Fruit fly (Drosophila melanogaster) whole organism: ENCODE data around the gene CG8916.

Source experiments
- CG8478 ChIP-seq: fragments of >200 bp; optimal IDR thresholded peaks from 2 replicates; lab custom pipeline; 2018; ENCODE audit warnings: inconsistent platforms
- Dll ChIP-seq: fragments of >200 bp; optimal IDR thresholded peaks from 2 replicates; lab custom pipeline; 2017
- EcR ChIP-seq, 2 experiments: fragments of >200 bp; optimal IDR thresholded peaks; 2 replicates each; lab custom pipeline; 2017; ENCODE audit warnings: missing biosample characterization in 2 of 2, missing genetic modification characterization in 2 of 2, missing genetic modification reagents in 2 of 2
- pan ChIP-seq: fragments of >200 bp; optimal IDR thresholded peaks from 2 replicates; lab custom pipeline; 2017
- psq ChIP-seq: fragments of >200 bp; optimal IDR thresholded peaks from 2 replicates; lab custom pipeline; 2017
- usp ChIP-seq: fragments of >200 bp; optimal IDR thresholded peaks from 2 replicates; lab custom pipeline; 2017; ENCODE audit warnings: missing biosample characterization, missing genetic modification characterization, mixed read lengths

Gene CG8916

DNA sequence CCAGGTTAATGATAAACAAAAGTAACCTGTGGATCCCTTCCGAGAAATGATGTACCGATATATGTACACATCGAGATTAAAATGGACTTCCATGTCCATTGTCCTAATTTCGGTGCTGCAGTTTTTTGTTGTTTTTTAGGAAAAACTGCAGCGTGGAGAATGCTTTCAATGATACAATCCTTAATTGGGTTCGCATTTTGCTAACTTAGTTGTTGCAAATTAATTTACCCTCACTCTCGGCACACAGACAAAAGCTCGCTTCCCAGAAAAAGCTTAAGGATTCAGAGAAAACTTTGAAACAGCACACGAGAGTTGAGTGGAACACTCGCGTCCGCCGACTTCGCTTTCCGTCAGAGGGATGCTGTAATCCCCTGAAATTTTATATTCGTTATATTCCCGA lies 11.2 kb upstream of the CG8916 start, which contains the start of gene Lrp4:
Gene Lrp4 (plus strand): TSS at position 301 of the 400 bp plus-strand sequence.
- TF ChIP-seq EcR (GFP tag; optimal IDR thresholded peaks at IDR 0.05; lab: Kevin White, UChicago), result no peak
- no peak for TF ChIP-seq Dll (lab: Kevin White, UChicago)
- TF ChIP-seq CG8478 (lab: Kevin White, UChicago), result no peak
- TF ChIP-seq psq (lab: Kevin White, UChicago), result no peak
- TF ChIP-seq pan, result no peak
- no peak for TF ChIP-seq usp

DNA sequence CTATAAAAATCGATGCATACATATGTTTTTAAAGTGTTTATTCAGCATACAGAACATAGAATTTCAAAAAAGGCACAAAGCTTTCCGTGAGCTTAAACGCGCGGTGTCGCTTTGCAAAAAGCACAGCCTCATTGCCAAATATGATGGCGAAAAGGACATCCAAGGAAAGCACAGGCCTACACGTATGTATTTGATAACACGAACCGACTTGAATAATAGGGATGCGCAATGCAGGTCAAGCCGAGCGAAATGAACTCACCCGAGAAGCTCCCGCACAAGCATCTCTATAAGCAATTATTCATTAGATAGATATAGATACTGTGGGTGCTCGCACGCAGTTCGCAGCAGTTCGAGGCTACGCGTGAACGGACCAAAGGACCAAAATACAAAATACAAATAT lies 3.0 kb downstream of the CG8916 start, which contains the start of gene Lcch3:
Gene Lcch3 (plus strand): TSS at position 301 of the 400 bp plus-strand sequence.
- TF ChIP-seq psq (lab: Kevin White, UChicago) (no peak), pan (no peak), CG8478 (lab: Kevin White, UChicago) (no peak), usp (no peak), EcR (GFP tag; optimal IDR thresholded peaks at IDR 0.05; lab: Kevin White, UChicago) (no peak), Dll (lab: Kevin White, UChicago) (no peak)

DNA sequence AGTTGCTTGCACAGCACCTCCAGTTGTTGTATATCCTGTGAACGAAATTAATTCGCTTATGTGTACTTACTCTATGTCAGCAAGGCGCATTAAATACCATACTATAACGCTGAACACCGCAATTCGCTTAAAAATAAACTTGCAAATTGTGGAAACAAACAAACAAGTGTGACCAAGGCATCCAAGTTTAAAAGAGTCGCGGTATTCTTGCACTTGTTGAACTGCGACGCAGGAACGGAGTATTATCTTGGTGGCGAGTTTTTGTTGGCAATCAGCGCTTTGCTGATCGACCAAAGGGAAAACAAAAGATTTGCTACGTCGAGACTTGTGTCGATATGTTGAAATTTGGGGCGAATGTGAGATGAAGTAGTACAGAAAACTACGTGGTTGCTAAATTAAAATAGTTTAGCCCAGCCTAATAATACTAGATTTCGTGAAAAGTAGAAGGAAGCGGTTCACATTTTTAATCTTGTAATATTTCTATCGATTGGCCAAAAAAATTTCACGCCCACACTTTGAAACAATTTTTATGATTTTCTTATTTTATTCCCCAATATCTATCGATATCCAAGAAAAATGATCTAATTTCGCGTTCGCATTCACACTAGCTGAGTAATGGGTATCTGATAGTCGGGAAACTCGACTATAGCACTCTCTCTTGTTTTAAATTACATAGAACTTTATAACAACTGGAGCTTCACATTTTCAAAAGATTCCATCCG lies 11.9 kb downstream of the CG8916 start, which contains the start of gene Ranbp16:
Gene Ranbp16 (minus strand): TSS at position 364 of the 722 bp plus-strand sequence.
- TF ChIP-seq pan, result no peak
- TF ChIP-seq usp, result no peak
- TF ChIP-seq psq (lab: Kevin White, UChicago), result no peak
- TF ChIP-seq EcR (GFP tag; optimal IDR thresholded peaks at IDR 0.05; lab: Kevin White, UChicago), result no peak
- no peak for TF ChIP-seq CG8478 (lab: Kevin White, UChicago)
- no peak for TF ChIP-seq Dll (lab: Kevin White, UChicago)

DNA sequence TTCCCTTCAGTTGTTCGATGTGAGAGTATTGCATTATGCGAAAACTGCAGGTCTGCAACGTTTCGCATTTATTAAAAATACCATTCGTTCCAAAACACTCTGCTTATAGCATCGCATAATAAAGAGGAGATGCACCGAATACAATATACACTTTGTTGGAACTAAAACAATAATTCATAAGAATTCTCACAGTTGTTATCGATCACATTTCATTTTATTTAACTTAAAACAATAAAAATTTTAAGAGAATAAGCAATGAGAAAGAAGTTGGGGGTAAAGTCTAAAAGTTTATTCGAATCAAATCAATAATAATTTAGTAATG lies 12.4 kb downstream of the CG8916 start:
- TF ChIP-seq EcR (GFP tag; optimal IDR thresholded peaks at IDR 0.05; lab: Kevin White, UChicago), result no peak
- TF ChIP-seq pan, result no peak
- TF ChIP-seq Dll (lab: Kevin White, UChicago), result no peak
- TF ChIP-seq psq (lab: Kevin White, UChicago), result no peak
- no peak for TF ChIP-seq usp

DNA sequence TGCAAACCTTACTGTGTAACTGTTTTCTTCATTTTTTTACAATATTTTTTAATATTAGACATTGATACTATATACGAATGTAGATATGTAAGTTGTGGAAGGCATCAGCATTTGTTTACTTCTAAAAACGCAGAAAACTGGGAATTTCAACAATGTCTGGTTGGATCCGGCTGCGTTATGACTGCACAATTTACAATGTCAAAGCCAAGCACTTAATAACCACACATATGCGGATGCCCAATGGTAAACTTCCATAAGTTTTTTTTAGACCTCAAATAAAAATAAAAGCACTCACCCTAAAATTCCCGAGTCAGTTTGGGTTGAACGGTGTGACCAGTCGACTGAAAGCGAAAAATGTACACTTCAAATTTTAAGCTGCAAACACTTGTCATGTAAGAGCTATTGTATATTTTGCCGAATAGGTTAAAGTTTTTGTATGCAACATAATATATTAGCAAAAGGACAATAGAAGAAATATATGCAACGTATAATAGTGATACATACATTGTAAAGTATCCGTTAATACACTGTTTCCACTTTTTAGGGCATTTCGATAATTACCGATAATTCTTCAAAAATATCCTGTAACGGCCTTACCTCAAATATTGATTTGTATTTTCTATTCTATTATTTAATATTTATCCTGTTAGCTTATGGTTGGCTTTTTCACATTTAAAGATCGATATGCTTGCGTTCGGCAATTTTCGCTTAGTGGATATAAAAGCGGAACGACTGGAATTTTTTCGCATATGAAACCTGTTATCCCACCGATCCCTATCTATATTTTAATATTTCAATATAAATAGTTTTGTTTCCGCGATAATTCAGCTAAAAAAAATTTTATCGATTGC lies 18.6 kb downstream of the CG8916 start, which contains the start of gene Stim:
Gene Stim (minus strand): TSS at position 347 of the 851 bp plus-strand sequence.
- no peak for TF ChIP-seq pan
- TF ChIP-seq usp, result no peak
- TF ChIP-seq EcR (GFP tag; optimal IDR thresholded peaks at IDR 0.05; lab: Kevin White, UChicago), result no peak
- no peak for TF ChIP-seq Dll (lab: Kevin White, UChicago)
- no peak for TF ChIP-seq CG8478 (lab: Kevin White, UChicago)
- no peak for TF ChIP-seq psq (lab: Kevin White, UChicago)

DNA sequence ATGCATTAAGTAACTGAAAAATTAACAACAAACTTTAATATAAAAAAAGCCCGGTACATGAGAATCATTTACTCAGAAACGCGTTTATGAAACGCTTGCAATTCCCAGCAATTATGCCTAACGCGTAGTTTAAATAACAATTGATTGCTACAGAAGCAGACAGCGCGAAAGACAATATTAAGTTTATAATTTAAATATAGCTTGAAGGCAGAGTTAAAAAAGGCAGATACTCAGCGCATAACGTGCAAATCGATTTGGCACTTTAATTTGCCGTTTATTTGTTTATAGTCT lies 19.1 kb downstream of the CG8916 start, which contains the start of gene CG8924:
Gene CG8924 (plus strand): TSS at position 122 of the 291 bp plus-strand sequence.
- no peak for TF ChIP-seq psq (lab: Kevin White, UChicago)
- TF ChIP-seq Dll (lab: Kevin White, UChicago), result no peak
- no peak for TF ChIP-seq usp
- TF ChIP-seq EcR (GFP tag; optimal IDR thresholded peaks at IDR 0.05; lab: Kevin White, UChicago), result no peak
- no peak for TF ChIP-seq pan
- TF ChIP-seq CG8478 (lab: Kevin White, UChicago), result no peak

DNA sequence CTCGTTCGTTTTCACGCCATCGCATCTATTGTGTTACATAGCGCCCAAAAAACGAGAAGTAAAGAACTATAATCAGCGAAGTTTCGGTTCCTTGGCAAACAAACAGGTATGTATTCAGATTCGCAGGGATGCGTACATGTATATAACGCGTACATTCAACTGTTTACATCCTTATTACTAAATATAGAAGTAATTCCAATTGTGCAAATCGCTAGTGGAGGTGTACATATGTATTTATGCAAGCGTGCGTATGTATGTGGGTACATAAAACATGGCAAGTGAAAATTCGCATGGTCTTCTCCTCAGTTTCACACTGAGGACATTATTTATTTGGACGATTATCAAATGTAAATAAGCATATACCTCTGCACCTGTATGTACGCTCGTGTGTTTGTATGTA lies 19.8 kb downstream of the CG8916 start:
- no peak for TF ChIP-seq CG8478 (lab: Kevin White, UChicago)
- no peak for TF ChIP-seq psq (lab: Kevin White, UChicago)
- no peak for TF ChIP-seq usp
- no peak for TF ChIP-seq EcR (GFP tag; optimal IDR thresholded peaks at IDR 0.05; lab: Kevin White, UChicago)
- no peak for TF ChIP-seq pan
- TF ChIP-seq Dll (lab: Kevin White, UChicago), result no peak

DNA sequence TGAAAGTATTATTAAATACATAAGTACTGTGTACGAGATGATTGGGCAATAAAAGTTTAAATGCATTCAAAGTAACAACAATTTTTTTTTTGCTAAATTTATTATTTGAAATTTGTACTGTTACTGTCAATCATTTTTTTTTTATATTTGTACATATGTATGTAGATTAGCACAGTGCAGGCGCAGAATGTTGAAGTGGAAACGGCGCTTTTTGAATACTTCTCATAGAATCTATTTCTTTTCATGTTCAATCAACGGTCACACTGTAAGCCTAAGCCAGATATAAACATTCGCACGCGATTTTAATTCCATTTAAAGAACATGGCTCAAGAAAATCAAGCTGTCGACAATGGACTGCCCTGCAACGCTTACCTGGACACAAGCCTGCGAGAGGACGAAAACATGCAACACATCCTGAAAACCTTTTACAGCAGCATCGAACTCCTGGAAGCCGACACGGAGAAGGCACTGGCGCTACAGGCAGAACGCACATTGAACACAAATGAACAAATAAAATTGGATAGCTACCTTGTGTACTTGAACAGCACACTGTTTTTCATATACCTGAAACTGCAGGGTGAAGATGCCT lies 23.1 kb downstream of the CG8916 start, which contains the start of gene Rrp47:
Gene Rrp47 (plus strand): TSS at position 163 of the 589 bp plus-strand sequence.
- TF ChIP-seq EcR (GFP tag; optimal IDR thresholded peaks at IDR 0.05; lab: Kevin White, UChicago), result no peak
- no peak for TF ChIP-seq usp
- TF ChIP-seq Dll (lab: Kevin White, UChicago), result no peak
- no peak for TF ChIP-seq psq (lab: Kevin White, UChicago)
- TF ChIP-seq CG8478 (lab: Kevin White, UChicago), result no peak
- no peak for TF ChIP-seq pan

DNA sequence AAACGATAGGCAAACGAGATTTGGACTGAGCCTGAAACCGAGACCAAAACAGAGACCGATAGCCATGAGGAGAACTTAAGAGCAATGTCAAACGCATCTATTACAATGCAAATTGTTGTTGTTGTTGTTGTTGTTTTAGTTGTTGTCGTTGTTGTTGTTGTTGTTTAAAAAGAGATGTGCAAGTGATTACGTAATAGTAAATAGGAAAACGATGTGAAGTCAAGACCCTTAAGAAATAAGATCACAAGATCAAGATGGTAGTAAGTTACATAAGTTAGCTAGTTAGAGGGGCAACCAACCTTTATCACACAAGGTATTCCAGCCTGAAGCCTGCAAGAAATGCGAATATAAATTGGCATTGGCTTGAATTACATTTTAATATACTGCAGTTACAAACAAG lies 28.3 kb downstream of the CG8916 start:
- TF ChIP-seq psq (lab: Kevin White, UChicago), result no peak
- no peak for TF ChIP-seq EcR (GFP tag; optimal IDR thresholded peaks at IDR 0.05; lab: Kevin White, UChicago)
- TF ChIP-seq pan, result no peak
- TF ChIP-seq CG8478 (lab: Kevin White, UChicago), result no peak
- TF ChIP-seq Dll (lab: Kevin White, UChicago), result no peak
- no peak for TF ChIP-seq usp

DNA sequence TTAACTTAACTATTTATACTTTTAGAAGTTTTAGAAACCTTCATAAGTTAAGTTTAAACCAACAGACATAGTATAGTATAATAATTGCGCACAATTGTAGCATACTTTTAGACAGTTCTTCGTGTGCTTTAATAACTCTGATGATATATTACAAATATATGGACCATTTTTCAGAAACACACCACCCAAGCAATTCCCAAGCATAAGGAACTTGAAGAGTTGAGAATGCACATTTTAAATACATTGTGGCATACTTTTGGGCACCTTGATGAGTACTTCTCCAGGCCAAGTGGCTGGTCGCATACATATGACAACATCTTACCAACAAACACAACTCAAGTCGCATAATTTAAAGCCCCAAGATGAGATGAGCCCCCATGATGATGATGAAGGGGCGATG lies 47.8 kb downstream of the CG8916 start:
- TF ChIP-seq usp (no peak), CG8478 (lab: Kevin White, UChicago) (no peak), psq (lab: Kevin White, UChicago) (no peak), Dll (lab: Kevin White, UChicago) (no peak), EcR (GFP tag; optimal IDR thresholded peaks at IDR 0.05; lab: Kevin White, UChicago) (no peak), pan (no peak)

DNA sequence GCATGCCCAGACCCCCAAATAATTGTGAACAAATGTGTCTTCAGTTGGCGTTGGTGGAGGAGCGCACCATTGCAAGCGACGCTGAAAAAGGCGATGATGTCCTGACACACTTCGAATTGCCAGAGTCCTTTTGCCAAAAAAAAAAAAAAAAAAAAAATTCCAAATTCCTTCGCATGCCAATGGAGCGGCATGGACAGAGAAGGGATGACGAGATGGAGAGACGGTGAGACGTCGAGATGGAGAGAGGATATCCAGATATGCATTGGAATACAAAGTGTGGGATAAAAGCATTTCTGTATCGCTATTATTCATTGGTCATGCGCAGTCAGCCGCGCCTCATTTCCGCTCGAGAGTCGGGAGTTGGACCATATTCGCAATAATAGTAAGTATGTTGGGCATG lies 49.8 kb downstream of the CG8916 start:
- TF ChIP-seq EcR (GFP tag; optimal IDR thresholded peaks at IDR 0.05; lab: Kevin White, UChicago) (no peak), Dll (lab: Kevin White, UChicago) (no peak), CG8478 (lab: Kevin White, UChicago) (no peak), psq (lab: Kevin White, UChicago) (no peak), pan (no peak)
